Worm (Caenorhabditis elegans): ENCODE measurements around the gene T24C4.3.

ce11 chrIII:845485-845884 lies 26.8 kb downstream of the T24C4.3 start, which contains the start of gene K02F3.2:
- TF ChIP-seq tab-1 (GFP tag; IDR thresholded peaks at IDR 0.05) (no peak), med-1 (GFP tag; optimal IDR thresholded peaks at IDR 0.05; ENCODE audit: insufficient read depth) (no peak), klf-2 (GFP tag; conservative IDR thresholded peaks at IDR 0.05) (no peak), flt-1 (GFP tag; IDR thresholded peaks at IDR 0.05) (no peak), ztf-23 (GFP tag; IDR thresholded peaks at IDR 0.05) (no peak)

Data from whole organism, midembryonic.